Fruit fly (Drosophila melanogaster) whole organism, embryonic: ENCODE data around the gene CG8861.
A peak's percentile ranks its signal among the peaks of the same experiment; 100 is the strongest.

Experiments used
- CG11696 ChIP-seq: fragments of 200-800 bp; sonication (Bioruptor generic); IDR thresholded peaks from 2 replicates; pipeline ENCODE4 v1.3.6; 2022; ENCODE audit warnings: missing biosample characterization, missing genetic modification characterization
- CG11723 ChIP-seq: fragments of 200-800 bp; sonication (Bioruptor generic); optimal IDR thresholded peaks from 2 replicates; lab custom pipeline; 2017; ENCODE audit warnings: missing biosample characterization, mild to moderate bottlenecking, missing genetic modification characterization
- CG12155 ChIP-seq: fragments of 200-800 bp; sonication (Bioruptor generic); optimal IDR thresholded peaks from 3 replicates; lab custom pipeline; 2016; ENCODE audit warnings: missing biosample characterization, missing genetic modification characterization
- CG12769 ChIP-seq: fragments of 200-800 bp; sonication (Bioruptor generic); optimal IDR thresholded peaks from 2 replicates; lab custom pipeline; 2019; ENCODE audit warnings: missing biosample characterization, mild to moderate bottlenecking, missing genetic modification characterization, moderate library complexity
- CG12942 ChIP-seq: fragments of 200-800 bp; sonication (Bioruptor generic); optimal IDR thresholded peaks from 3 replicates; lab custom pipeline; 2016; ENCODE audit warnings: missing biosample characterization, missing genetic modification characterization
- CG14050 ChIP-seq: fragments of 200-800 bp; sonication (Bioruptor generic); IDR thresholded peaks from 3 replicates; pipeline ENCODE4 v1.3.6; 2022; ENCODE audit warnings: missing biosample characterization, missing genetic modification characterization
- CG14710 ChIP-seq: fragments of 200-800 bp; sonication (Bioruptor generic); optimal IDR thresholded peaks from 3 replicates; lab custom pipeline; 2019; ENCODE audit warnings: missing biosample characterization, mild to moderate bottlenecking, missing genetic modification characterization, moderate library complexity
- CG1602 ChIP-seq: fragments of 200-800 bp; sonication (Bioruptor generic); optimal IDR thresholded peaks from 3 replicates; lab custom pipeline; 2016; ENCODE audit warnings: missing biosample characterization, missing genetic modification characterization
- CG17328 ChIP-seq: fragments of 200-800 bp; sonication (Bioruptor generic); IDR thresholded peaks from 2 replicates; pipeline ENCODE4 v1.3.6; 2022; ENCODE audit warnings: missing biosample characterization, missing genetic modification characterization
- CG17612 ChIP-seq: fragments of 200-800 bp; sonication (Bioruptor generic); IDR thresholded peaks from 2 replicates; pipeline ENCODE4 v1.3.6; 2022; ENCODE audit warnings: missing biosample characterization, missing genetic modification characterization
- CG17829 ChIP-seq: fragments of 200-800 bp; optimal IDR thresholded peaks from 2 replicates; lab custom pipeline; 2019; ENCODE audit warnings: missing biosample characterization, mild to moderate bottlenecking, missing genetic modification characterization, moderate library complexity
- CG2129 ChIP-seq: fragments of 200-800 bp; sonication (Bioruptor generic); IDR thresholded peaks from 2 replicates; pipeline ENCODE4 v1.3.6; 2022; ENCODE audit warnings: missing biosample characterization, missing genetic modification characterization; ENCODE audit not compliant: partially characterized antibody
- CG31224 ChIP-seq: fragments of 200-800 bp; sonication (Bioruptor generic); IDR thresholded peaks from 2 replicates; pipeline ENCODE4 v1.3.6; 2022; ENCODE audit warnings: missing biosample characterization, missing genetic modification characterization
- CG4328 ChIP-seq: fragments of 200-800 bp; sonication (Bioruptor generic); optimal IDR thresholded peaks from 3 replicates; lab custom pipeline; 2017; ENCODE audit warnings: missing biosample characterization, missing genetic modification reagents, missing genetic modification characterization
- CG4360 ChIP-seq: fragments of 200-800 bp; sonication (Bioruptor generic); IDR thresholded peaks from 2 replicates; pipeline ENCODE4 v1.3.6; 2022; ENCODE audit warnings: missing biosample characterization, missing genetic modification characterization
- CG6272 ChIP-seq: fragments of 200-800 bp; sonication (Bioruptor generic); IDR thresholded peaks from 2 replicates; pipeline ENCODE4 v1.3.6; 2022; ENCODE audit warnings: missing biosample characterization, missing genetic modification characterization
- CG6654 ChIP-seq: fragments of 200-800 bp; sonication (Bioruptor generic); optimal IDR thresholded peaks from 2 replicates; lab custom pipeline; 2017; ENCODE audit warnings: missing biosample characterization, mild to moderate bottlenecking, missing genetic modification characterization
- CG7745 ChIP-seq: fragments of 200-800 bp; sonication (Bioruptor generic); optimal IDR thresholded peaks from 2 replicates; lab custom pipeline; 2018; ENCODE audit warnings: missing biosample characterization, mild to moderate bottlenecking, missing genetic modification characterization, moderate library complexity
- CG7928 ChIP-seq: fragments of 200-800 bp; sonication (Bioruptor generic); optimal IDR thresholded peaks from 2 replicates; lab custom pipeline; 2017; ENCODE audit warnings: missing biosample characterization, mild to moderate bottlenecking, missing genetic modification characterization
- Dp ChIP-seq: fragments of 200-800 bp; sonication (Bioruptor generic); optimal IDR thresholded peaks from 2 replicates; lab custom pipeline; 2018; ENCODE audit warnings: missing biosample characterization, mild to moderate bottlenecking, missing genetic modification characterization, moderate library complexity
- Drgx ChIP-seq: fragments of 200-800 bp; sonication (Bioruptor generic); IDR thresholded peaks from 2 replicates; pipeline ENCODE4 v1.3.6; 2022; ENCODE audit warnings: missing biosample characterization, missing genetic modification characterization
- Fer2 ChIP-seq: fragments of 200-800 bp; sonication (Bioruptor generic); optimal IDR thresholded peaks from 2 replicates; lab custom pipeline; 2018; ENCODE audit warnings: missing biosample characterization, mild to moderate bottlenecking, missing genetic modification characterization, moderate library complexity
- Hand ChIP-seq: fragments of 200-800 bp; sonication (Bioruptor generic); optimal IDR thresholded peaks from 2 replicates; lab custom pipeline; 2017; ENCODE audit warnings: mild to moderate bottlenecking, missing biosample characterization, missing genetic modification reagents, missing genetic modification characterization
- HmgZ ChIP-seq: fragments of 200-800 bp; sonication (Bioruptor generic); optimal IDR thresholded peaks from 2 replicates; lab custom pipeline; 2018; ENCODE audit warnings: missing biosample characterization, mild to moderate bottlenecking, missing genetic modification characterization
- NK7.1 ChIP-seq: fragments of 200-800 bp; sonication (Bioruptor generic); optimal IDR thresholded peaks from 3 replicates; lab custom pipeline; 2016; ENCODE audit warnings: missing biosample characterization, missing genetic modification characterization
- Nf-YB ChIP-seq: fragments of 200-800 bp; sonication (Bioruptor generic); optimal IDR thresholded peaks from 3 replicates; lab custom pipeline; 2019; ENCODE audit warnings: missing biosample characterization, mild to moderate bottlenecking, missing genetic modification characterization, moderate library complexity
- Ssrp ChIP-seq: fragments of 200-800 bp; sonication (Bioruptor generic); optimal IDR thresholded peaks from 2 replicates; lab custom pipeline; 2018; ENCODE audit warnings: missing biosample characterization, mild to moderate bottlenecking, missing genetic modification characterization, moderate library complexity
- ara ChIP-seq: fragments of 200-800 bp; sonication (Bioruptor generic); IDR thresholded peaks from 2 replicates; pipeline ENCODE4 v1.3.6; 2022; ENCODE audit warnings: missing biosample characterization, missing genetic modification characterization
- bbx ChIP-seq: fragments of 200-800 bp; sonication (Bioruptor generic); IDR thresholded peaks from 2 replicates; pipeline ENCODE4 v1.3.6; 2022; ENCODE audit warnings: missing biosample characterization, missing genetic modification characterization; ENCODE audit not compliant: partially characterized antibody
- bcd ChIP-seq: fragments of 200-800 bp; sonication (Bioruptor generic); optimal IDR thresholded peaks from 2 replicates; lab custom pipeline; 2017; ENCODE audit warnings: missing biosample characterization, mild to moderate bottlenecking, missing genetic modification characterization
- cad ChIP-seq: fragments of >200 bp; optimal IDR thresholded peaks from 2 replicates; lab custom pipeline; 2017; ENCODE audit warnings: missing biosample characterization, missing genetic modification characterization
- cato ChIP-seq: fragments of 200-800 bp; sonication (Bioruptor generic); optimal IDR thresholded peaks from 2 replicates; lab custom pipeline; 2016; ENCODE audit warnings: missing biosample characterization, missing genetic modification characterization, borderline replicate concordance
- emc ChIP-seq: fragments of 200-800 bp; sonication (Bioruptor generic); optimal IDR thresholded peaks from 2 replicates; lab custom pipeline; 2016; ENCODE audit warnings: missing biosample characterization, missing genetic modification characterization
- gsb ChIP-seq: fragments of 200-800 bp; sonication (Bioruptor generic); IDR thresholded peaks from 2 replicates; pipeline ENCODE4 v1.3.6; 2022; ENCODE audit warnings: missing biosample characterization, missing genetic modification characterization
- insv ChIP-seq, 2 experiments: fragments of 200-800 bp; sonication (Bioruptor generic); optimal IDR thresholded peaks; 3 replicates each; lab custom pipeline; 2016 to 2018; ENCODE audit warnings: missing biosample characterization in 2 of 2, missing genetic modification characterization in 2 of 2
- jigr1 ChIP-seq: fragments of 200-800 bp; sonication (Bioruptor generic); IDR thresholded peaks from 3 replicates; pipeline ENCODE4 v1.3.6; 2022; ENCODE audit warnings: missing biosample characterization, missing genetic modification characterization
- jing ChIP-seq: fragments of 200-800 bp; sonication (Bioruptor generic); optimal IDR thresholded peaks from 2 replicates; lab custom pipeline; 2018; ENCODE audit warnings: missing biosample characterization, mild to moderate bottlenecking, missing genetic modification characterization
- lmd ChIP-seq: fragments of 200-800 bp; sonication (Bioruptor generic); IDR thresholded peaks from 2 replicates; pipeline ENCODE4 v1.3.6; 2022; ENCODE audit warnings: missing biosample characterization, missing genetic modification characterization
- nerfin-1 ChIP-seq: fragments of 200-800 bp; sonication (Bioruptor generic); optimal IDR thresholded peaks from 3 replicates; lab custom pipeline; 2019; ENCODE audit warnings: missing biosample characterization, mild to moderate bottlenecking, missing genetic modification characterization, moderate library complexity
- nmo ChIP-seq: fragments of 200-800 bp; sonication (Bioruptor generic); optimal IDR thresholded peaks from 2 replicates; lab custom pipeline; 2018; ENCODE audit warnings: missing biosample characterization, mild to moderate bottlenecking, missing genetic modification characterization, moderate library complexity
- nom ChIP-seq: fragments of 200-800 bp; sonication (Bioruptor generic); optimal IDR thresholded peaks from 2 replicates; lab custom pipeline; 2017; ENCODE audit warnings: missing biosample characterization, missing genetic modification characterization, mild to moderate bottlenecking, moderate library complexity, missing genetic modification reagents
- phol ChIP-seq: fragments of 200-800 bp; sonication (Bioruptor generic); optimal IDR thresholded peaks from 3 replicates; lab custom pipeline; 2018; ENCODE audit warnings: missing biosample characterization, mild to moderate bottlenecking, missing genetic modification characterization, moderate library complexity
- slp2 ChIP-seq: fragments of 200-800 bp; sonication (Bioruptor generic); optimal IDR thresholded peaks from 2 replicates; lab custom pipeline; 2016; ENCODE audit warnings: missing biosample characterization, missing genetic modification characterization
- sr ChIP-seq: fragments of 200-800 bp; sonication (Bioruptor generic); IDR thresholded peaks from 3 replicates; pipeline ENCODE4 v1.3.6; 2022; ENCODE audit warnings: missing biosample characterization, missing genetic modification characterization
- ssp ChIP-seq: fragments of 200-800 bp; sonication (Bioruptor generic); IDR thresholded peaks from 2 replicates; pipeline ENCODE4 v1.3.6; 2022; ENCODE audit warnings: missing biosample characterization, missing genetic modification characterization
- tll ChIP-seq, 2 experiments: fragments of 200-800 bp in 1 of 2; fragments of >200 bp in 1 of 2; sonication (Bioruptor generic) in 1 of 2; optimal IDR thresholded peaks; 2 replicates each; lab custom pipeline; 2017 to 2019; ENCODE audit warnings: missing biosample characterization in 2 of 2, missing genetic modification characterization in 2 of 2, mild to moderate bottlenecking in 1 of 2, moderate library complexity in 1 of 2
- twi ChIP-seq: fragments of 200-800 bp; optimal IDR thresholded peaks from 2 replicates; lab custom pipeline; 2019; ENCODE audit warnings: missing biosample characterization, mild to moderate bottlenecking, missing genetic modification characterization, moderate library complexity
- vfl ChIP-seq: fragments of 200-800 bp; sonication (Bioruptor generic); optimal IDR thresholded peaks from 2 replicates; lab custom pipeline; 2016; ENCODE audit warnings: missing biosample characterization, missing genetic modification characterization
- wdn ChIP-seq: fragments of 200-800 bp; sonication (Bioruptor generic); IDR thresholded peaks from 2 replicates; pipeline ENCODE4 v1.3.6; 2022; ENCODE audit warnings: missing biosample characterization, missing genetic modification characterization

CG8861 gene

DNA sequence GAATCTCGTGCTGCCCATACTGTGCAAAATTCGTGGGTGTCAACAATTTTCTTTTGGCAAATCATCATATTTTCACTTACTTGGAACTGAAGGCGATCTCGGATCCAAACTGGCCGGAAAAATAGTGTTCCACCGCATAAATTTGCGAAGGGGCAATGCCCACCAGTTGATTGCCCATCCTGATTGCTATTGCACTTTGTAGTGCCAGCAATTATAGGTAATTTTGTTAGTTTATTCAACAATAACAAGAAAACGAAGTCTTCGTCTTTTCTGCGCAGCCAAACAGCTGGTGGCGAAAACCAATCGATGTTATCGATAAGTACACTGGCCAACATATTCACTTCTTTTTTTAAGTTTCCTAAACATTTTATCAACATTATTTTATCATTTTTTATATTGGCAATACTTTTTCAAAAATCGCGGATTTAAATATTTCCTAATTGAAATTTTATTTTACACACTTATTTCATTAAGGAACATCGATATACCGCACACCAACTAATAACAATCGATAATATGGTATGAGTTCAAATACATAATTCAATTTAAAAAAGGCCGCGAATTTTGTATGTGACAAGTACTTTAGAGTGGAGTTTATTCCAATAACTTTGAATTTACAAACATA, 82.6 kb downstream of the CG8861 start, which contains the start of gene Vps15 (continued):
- TF ChIP-seq ara (GFP tag; lab: Robert Waterston, UW) (peak; percentile 45; the same call in 1 of the 2 replicates), jing (GFP tag; lab: Kevin White, UChicago) (peak; percentile 21), cad (no peak), nom (GFP tag; lab: Kevin White, UChicago) (peak; percentile 42), CG12155 (peak; percentile 72), CG7745 (tag; lab: Kevin White, UChicago) (no peak), wdn (GFP tag; lab: Robert Waterston, UW) (peak; percentile 58; the same call in 1 of the 2 replicates), CG31224 (GFP tag; lab: Robert Waterston, UW) (no peak), CG1602 (peak; percentile 73), CG2129 (peak; percentile 85), sr (GFP tag; lab: Robert Waterston, UW) (no peak), Ssrp (tag; lab: Kevin White, UChicago) (peak; percentile 65), CG6272 (GFP tag; lab: Robert Waterston, UW) (peak; percentile 55), Drgx (GFP tag; lab: Robert Waterston, UW) (peak; percentile 58; the same call in 1 of the 2 replicates), emc (no peak), NK7.1 (GFP tag; lab: Kevin White, UChicago) (peak; percentile 53), gsb (no peak), CG12942 (peak; percentile 53), bcd (GFP tag; lab: Kevin White, UChicago) (peak; percentile 51), jigr1 (GFP tag; lab: Robert Waterston, UW) (no peak), CG4360 (GFP tag; lab: Robert Waterston, UW) (0 out of 2 replicates have a peak, but pooled peaks have one; percentile 20), bbx (peak; percentile 73), Hand (peak; percentile 27), Dp (peak; percentile 91), vfl (GFP tag; lab: Kevin White, UChicago) (no peak), CG11723 (GFP tag; lab: Kevin White, UChicago) (no peak), CG17328 (peak; percentile 80), HmgZ (tag; lab: Kevin White, UChicago) (peak; percentile 85), nerfin-1 (tag; lab: Kevin White, UChicago) (peak; percentile 74), Fer2 (tag; lab: Kevin White, UChicago) (peak; percentile 62), CG4328 (GFP tag; lab: Kevin White, UChicago) (peak; percentile 2), CG6654 (no peak), Nf-YB (GFP tag; lab: Kevin White, UChicago) (peak; percentile 65), CG7928 (GFP tag; lab: Kevin White, UChicago) (peak; percentile 32), twi (tag; lab: Kevin White, UChicago) (peak; percentile 64), CG17612 (GFP tag; lab: Robert Waterston, UW) (no peak), CG11696 (GFP tag; lab: Robert Waterston, UW) (0 out of 2 replicates have a peak, but pooled peaks have one; percentile 25), tll (GFP tag; optimal IDR thresholded peaks at IDR 0.05; lab: Kevin White, UChicago) (no peak), lmd (GFP tag; lab: Robert Waterston, UW) (peak; percentile 59), slp2 (peak; percentile 65), nmo (GFP tag; lab: Kevin White, UChicago) (peak; percentile 86), cato (GFP tag; lab: Kevin White, UChicago) (peak; percentile 31), CG12769 (tag; lab: Kevin White, UChicago) (peak; percentile 65), ssp (GFP tag; lab: Robert Waterston, UW) (no peak), CG14050 (peak; percentile 49; the same call in 2 of the 3 replicates), insv (GFP tag; optimal IDR thresholded peaks at IDR 0.05; lab: Kevin White, UChicago) (no peak), CG14710 (tag; lab: Kevin White, UChicago) (peak; percentile 90), phol (tag; lab: Kevin White, UChicago) (peak; percentile 89), CG17829 (tag; lab: Kevin White, UChicago) (peak; percentile 88)
